Fruit fly (Drosophila melanogaster): Measurements from ENCODE around the gene CG14937.

- TF ChIP-seq CG34406 (GFP tag; optimal IDR thresholded peaks at IDR 0.05), result no peak
- TF ChIP-seq topi (GFP tag; optimal IDR thresholded peaks at IDR 0.05), result no peak
- no peak for TF ChIP-seq fd59A (GFP tag; optimal IDR thresholded peaks at IDR 0.05)
- no peak for TF ChIP-seq CG7368 (GFP tag; optimal IDR thresholded peaks at IDR 0.05)
- TF ChIP-seq vri (GFP tag; optimal IDR thresholded peaks at IDR 0.05), result no peak
- no peak for TF ChIP-seq salr (GFP tag; optimal IDR thresholded peaks at IDR 0.05)
- no peak for TF ChIP-seq Blimp-1 (GFP tag; optimal IDR thresholded peaks at IDR 0.05)
- no peak for TF ChIP-seq fd85E (GFP tag; optimal IDR thresholded peaks at IDR 0.05)
- no peak for TF ChIP-seq CG31627 (GFP tag; optimal IDR thresholded peaks at IDR 0.05)
- TF ChIP-seq achi (GFP tag; optimal IDR thresholded peaks at IDR 0.05), result no peak
- no peak for TF ChIP-seq Ets21C (GFP tag; optimal IDR thresholded peaks at IDR 0.05)
Observed at dm6 chr2L:11753455-11753854, 40.4 kb downstream of the CG14937 start, which contains the start of gene CG42470.

Data from whole organism, prepupa.